Worm (Caenorhabditis elegans): ENCODE results near the gene chat-1.

chat-1 gene

DNA sequence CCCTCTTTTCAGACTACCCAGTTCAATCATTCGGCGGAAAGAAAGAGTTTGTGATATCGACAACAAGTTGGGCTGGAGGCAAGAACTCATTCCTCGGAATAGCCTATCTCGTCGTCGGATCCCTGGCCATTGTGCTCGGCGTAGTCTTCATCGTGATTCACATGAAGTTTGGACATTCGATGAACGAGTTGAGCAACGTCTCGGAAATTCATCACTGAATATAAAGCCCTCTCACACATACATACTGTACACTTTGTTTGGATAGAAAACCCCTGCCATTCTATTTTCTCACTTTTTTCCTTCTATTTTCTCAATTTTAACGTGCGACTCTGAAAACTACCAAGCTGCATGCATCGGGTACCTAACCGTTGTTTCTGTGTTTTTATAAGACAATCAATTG is 2.3 kb downstream of the chat-1 start, which contains the start of gene R08C7.12:
Gene R08C7.12 (plus strand): TSS at position 301 of the 400 bp plus-strand sequence.
- TF ChIP-seq dao-5 (tag; optimal IDR thresholded peaks at IDR 0.05) (no peak), W03F9.2 (tag; optimal IDR thresholded peaks at IDR 0.05) (no peak), him-1 (tag; optimal IDR thresholded peaks at IDR 0.05) (no peak)

DNA sequence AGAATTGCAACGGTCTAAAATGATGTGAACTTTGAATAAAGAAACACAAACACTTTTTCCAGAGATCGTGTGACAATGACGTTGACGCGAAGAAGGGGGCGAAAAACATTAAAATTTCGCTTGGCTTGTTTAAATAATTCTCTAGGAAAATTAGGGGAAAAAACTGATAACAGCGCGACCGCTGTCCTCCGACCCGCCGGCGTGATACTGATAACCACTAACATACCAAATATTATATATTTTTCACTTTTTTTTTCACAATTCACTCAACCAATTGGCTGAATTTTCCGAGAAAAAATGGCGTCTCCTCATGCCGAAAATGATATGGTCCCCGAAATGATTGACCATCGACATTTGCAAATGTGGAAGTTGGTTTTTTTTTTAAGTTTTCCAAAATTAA is 2.7 kb downstream of the chat-1 start:
- TF ChIP-seq dao-5 (tag; optimal IDR thresholded peaks at IDR 0.05) (no peak), W03F9.2 (tag; optimal IDR thresholded peaks at IDR 0.05) (no peak), him-1 (tag; optimal IDR thresholded peaks at IDR 0.05) (no peak)

DNA sequence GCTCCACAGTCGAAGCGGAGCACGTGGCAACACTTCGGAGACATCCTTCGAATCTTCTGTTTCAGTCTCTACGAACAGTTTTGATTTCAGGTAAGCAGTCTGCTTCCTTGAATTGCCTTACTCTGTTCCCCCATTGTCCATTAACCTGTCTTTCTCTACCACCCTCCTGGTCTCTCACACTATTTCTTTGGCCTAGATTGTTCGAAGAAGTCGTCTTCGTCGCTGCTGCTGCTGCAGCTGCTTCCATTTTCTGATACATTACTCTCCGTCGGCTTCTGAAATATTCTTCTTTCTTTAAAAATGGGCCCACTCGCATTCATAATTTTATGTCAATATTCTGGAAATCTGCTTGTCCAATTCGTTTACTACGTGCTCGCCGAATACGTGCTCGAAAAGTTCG is 4.4 kb downstream of the chat-1 start, which contains the start of gene R08C7.1:
Gene R08C7.1 (plus strand): TSS at position 301 of the 400 bp plus-strand sequence.
- TF ChIP-seq W03F9.2 (tag; optimal IDR thresholded peaks at IDR 0.05): no peak
- TF ChIP-seq dao-5 (tag; optimal IDR thresholded peaks at IDR 0.05): no peak
- TF ChIP-seq him-1 (tag; optimal IDR thresholded peaks at IDR 0.05): no peak

DNA sequence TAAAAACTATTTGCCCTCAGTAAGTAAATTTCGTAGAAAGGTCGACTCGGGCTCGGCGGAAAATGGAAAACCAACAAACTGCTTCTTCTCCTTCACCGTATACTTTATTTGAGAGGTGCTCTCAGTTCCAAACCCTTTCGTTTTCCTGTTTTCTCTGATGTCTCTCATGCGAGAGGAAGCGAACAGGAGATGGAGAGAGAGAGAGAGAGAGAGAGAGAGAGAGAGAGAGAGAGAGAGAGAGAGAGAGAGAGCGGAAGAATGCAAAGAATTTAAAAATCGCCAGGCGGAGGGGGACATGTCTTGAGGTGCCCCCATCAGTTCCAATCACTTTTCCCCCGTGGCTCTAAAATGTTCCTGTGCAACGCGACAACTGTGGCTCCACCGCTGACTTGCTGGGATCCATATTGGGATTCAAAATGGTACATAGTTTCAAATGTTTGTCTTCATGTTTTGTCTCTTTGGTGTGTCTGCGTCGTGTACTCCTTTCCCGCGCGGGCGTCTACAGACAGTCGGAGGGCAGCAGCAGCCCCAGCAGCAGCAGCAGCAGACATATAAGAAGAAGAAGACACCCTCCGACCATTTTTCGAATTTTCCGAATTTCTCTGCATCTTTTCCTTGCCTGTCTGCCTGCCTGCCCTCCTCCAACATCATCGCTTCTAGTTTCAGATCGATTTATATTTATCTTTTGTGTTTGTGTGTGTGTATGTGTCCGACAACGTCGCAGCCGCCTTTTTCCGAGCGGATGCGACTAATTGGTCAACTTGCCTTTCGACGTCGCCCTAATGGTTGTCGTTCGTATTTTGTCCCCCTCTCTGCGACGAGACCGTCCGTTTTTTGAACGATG is 7.4 kb downstream of the chat-1 start, which contains the start of gene R08C7.11:
Gene R08C7.11 (minus strand): TSS at position 608 of the 844 bp plus-strand sequence.
- TF ChIP-seq him-1 (tag; optimal IDR thresholded peaks at IDR 0.05) (no peak), W03F9.2 (tag; optimal IDR thresholded peaks at IDR 0.05) (no peak), dao-5 (tag; optimal IDR thresholded peaks at IDR 0.05) (no peak)

DNA sequence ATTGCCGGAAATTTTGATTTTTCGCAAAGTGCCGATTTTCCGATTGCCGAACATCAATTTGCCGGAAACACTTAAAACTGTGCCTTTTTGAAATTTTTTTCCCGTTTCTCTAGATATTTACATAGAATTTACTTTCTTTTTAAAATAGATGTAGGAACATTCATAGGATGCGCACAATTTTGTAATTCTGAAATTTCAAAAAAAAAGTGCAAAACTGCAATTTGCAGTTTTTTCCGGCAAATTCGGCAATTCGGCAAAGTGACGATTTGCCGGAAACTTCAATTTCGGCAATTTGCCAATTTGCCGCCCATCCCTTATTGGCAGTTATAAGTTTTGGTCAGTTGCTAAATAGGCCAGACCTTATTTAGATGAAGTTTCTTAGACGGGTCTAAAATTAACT is 9.5 kb downstream of the chat-1 start:
- no peak for TF ChIP-seq him-1 (tag; optimal IDR thresholded peaks at IDR 0.05)
- no peak for TF ChIP-seq W03F9.2 (tag; optimal IDR thresholded peaks at IDR 0.05)
- TF ChIP-seq dao-5 (tag; optimal IDR thresholded peaks at IDR 0.05): no peak

DNA sequence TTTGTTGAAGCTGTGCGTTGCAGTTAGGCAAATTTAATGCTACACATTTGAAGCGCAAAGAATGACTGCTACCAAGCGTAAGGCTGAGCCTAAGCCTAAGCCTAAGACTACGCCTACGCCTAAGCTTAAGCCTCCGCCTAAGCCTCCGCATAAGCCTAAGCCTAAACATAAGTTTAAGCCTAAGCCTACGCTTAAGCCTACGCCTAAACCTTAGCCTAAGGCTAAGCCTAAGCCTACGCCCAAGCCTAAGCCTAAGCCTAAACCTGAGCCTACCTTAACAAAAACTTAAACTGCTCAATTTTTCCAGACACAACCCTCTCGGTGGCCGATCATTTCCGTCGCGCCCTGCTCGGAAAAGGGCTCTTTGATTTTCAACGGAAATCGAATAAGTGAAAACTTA is 12.2 kb downstream of the chat-1 start:
- no peak for TF ChIP-seq dao-5 (tag; optimal IDR thresholded peaks at IDR 0.05)
- TF ChIP-seq him-1 (tag; optimal IDR thresholded peaks at IDR 0.05): no peak
- TF ChIP-seq W03F9.2 (tag; optimal IDR thresholded peaks at IDR 0.05): no peak

DNA sequence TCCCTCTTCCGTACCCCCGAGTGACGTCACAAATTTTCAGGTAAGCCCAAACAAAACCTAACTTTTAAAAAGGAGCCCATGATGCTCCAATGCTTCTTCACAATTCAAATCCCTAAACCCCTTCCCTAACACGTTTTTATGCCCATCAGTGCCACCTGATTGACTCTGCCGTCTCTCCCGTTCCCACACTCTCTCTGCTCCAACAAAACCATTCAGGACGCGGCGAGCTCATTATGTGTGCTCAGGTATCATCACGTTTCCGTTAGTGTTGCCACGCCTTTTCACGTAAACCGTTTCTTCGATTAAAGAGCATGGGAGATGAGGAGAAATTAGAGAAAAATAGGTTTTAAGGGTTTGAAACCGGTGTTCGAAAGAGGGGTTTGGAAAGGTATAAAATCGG is 16.0 kb downstream of the chat-1 start, which contains the start of gene M01H9.2:
Gene M01H9.2 (minus strand): TSS at position 101 of the 400 bp plus-strand sequence.
- TF ChIP-seq him-1 (tag; optimal IDR thresholded peaks at IDR 0.05): no peak

DNA sequence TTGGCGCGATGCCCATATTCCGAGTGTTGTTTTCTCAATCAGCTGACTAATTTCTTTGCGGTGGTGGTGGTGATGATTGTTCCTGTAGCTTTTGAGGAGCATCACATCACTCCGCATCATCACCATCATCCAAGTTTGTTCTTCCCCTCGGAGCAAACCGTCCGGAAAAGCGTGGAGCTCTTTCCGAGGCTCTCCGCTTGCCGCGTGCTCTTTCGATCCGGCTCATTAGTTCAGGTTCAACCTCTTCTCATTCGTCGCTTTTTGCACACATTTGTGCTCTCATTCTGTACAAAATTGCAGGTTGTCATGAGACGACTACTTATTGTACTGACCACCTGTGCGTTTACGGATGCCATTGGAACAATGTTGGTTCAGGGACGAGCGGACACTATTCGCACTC is 18.1 kb downstream of the chat-1 start, which contains the start of gene M01H9.5:
Gene M01H9.5 (plus strand): TSS at position 301 of the 400 bp plus-strand sequence.
- no peak for TF ChIP-seq dao-5 (tag; optimal IDR thresholded peaks at IDR 0.05)
- TF ChIP-seq W03F9.2 (tag; optimal IDR thresholded peaks at IDR 0.05): no peak
- no peak for TF ChIP-seq him-1 (tag; optimal IDR thresholded peaks at IDR 0.05)

DNA sequence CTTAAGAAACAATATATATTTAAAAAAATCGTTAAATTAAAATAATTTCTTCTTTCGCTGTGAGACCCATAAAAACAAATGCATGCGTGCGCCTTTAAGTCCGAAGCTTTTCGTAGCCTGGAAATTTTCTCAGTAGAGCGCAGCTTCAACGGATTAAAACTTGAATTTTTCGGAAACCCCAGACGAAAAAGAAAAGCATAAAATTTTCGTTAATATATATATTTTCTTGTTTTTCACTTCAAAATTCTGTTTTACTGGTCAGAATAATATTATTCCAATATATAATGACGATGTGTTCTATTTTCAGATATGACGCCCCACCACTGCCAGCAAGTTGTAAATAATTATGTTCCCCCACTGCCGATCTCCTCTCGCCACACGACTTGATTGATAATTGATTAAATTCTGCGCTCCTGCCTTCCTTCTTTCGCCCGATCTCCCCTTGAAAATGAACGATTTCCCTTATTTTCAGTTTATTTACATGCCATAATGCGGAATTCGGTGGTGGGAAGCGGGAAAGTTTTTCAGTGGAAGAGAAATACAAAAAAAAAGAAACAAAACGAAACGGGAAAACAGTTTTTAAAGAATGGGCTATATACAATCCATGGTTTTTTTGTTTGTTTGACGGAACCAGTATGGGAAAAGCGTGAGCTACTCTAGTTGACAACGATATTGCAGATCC is 21.1 kb downstream of the chat-1 start:
- peak; percentile 17 for TF ChIP-seq W03F9.2 (tag; optimal IDR thresholded peaks at IDR 0.05)
- peak; percentile 18 for TF ChIP-seq him-1 (tag; optimal IDR thresholded peaks at IDR 0.05)
- TF ChIP-seq dao-5 (tag; optimal IDR thresholded peaks at IDR 0.05): no peak

DNA sequence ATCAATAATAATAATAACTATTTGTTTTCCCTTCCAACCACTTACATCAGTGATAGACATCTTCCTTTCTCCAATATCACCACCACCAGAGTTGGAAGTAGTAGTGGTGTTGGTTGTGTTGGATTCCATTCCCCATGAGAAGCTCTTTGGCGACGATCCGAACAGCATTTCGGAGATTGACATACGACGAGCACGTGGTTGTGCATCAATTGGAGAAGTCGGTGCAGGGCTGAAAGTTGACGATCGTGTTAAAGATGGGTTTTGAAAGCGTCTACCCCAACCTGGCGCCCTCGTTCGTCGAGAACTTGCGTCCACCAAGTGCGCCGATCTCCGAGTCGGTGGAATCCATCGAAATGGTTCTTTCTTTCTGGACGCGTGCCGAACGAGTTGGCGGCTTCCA is 21.9 kb downstream of the chat-1 start:
- TF ChIP-seq him-1 (tag; optimal IDR thresholded peaks at IDR 0.05) (no peak), dao-5 (tag; optimal IDR thresholded peaks at IDR 0.05) (no peak), W03F9.2 (tag; optimal IDR thresholded peaks at IDR 0.05) (no peak)

DNA sequence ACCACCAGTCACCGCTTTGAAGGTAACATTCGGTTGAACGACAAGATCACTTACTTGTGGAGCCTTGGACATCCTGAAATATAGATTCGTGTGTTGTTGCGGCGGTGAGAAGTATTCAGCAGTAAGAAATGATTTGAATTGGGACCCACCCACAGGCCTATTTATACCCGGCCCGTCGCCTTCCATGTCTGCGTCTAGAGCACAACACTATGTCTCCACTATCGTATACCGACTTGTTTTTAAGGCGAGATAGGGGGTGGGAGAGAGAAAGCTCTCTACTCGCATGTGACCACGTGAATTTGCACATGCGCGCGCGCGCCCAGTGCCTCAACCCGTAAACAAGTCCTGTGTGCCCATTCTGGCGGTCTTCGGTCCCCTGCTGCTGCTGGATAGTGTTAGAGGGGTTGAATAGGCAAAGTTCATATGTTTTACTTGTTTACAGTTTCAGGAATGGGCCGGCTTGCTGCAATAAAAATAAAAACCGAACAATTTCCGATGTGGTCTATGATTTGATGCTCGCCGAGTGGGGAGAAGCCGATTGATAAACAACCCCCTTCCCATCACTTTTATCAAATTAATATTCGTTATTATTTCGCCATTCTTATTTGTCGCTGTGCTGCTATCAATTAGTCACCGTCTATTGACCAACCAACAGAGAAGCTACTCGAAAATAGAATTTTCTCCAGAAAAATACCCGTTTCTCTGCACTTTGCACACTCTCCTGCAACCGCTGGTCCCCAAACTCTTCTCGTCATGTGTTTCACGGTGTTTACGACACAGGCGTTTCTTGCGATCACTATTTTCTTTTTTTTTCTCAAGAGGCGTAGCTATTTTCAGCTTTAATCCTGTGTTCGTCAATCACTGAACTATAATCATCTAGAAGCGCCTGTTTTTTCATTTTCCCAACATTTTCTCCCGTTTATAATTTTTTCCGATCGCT is 22.9 kb downstream of the chat-1 start:
- TF ChIP-seq him-1 (tag; optimal IDR thresholded peaks at IDR 0.05) (peak; percentile 3), dao-5 (tag; optimal IDR thresholded peaks at IDR 0.05) (peak; percentile 25), W03F9.2 (tag; optimal IDR thresholded peaks at IDR 0.05) (peak; percentile 27)

DNA sequence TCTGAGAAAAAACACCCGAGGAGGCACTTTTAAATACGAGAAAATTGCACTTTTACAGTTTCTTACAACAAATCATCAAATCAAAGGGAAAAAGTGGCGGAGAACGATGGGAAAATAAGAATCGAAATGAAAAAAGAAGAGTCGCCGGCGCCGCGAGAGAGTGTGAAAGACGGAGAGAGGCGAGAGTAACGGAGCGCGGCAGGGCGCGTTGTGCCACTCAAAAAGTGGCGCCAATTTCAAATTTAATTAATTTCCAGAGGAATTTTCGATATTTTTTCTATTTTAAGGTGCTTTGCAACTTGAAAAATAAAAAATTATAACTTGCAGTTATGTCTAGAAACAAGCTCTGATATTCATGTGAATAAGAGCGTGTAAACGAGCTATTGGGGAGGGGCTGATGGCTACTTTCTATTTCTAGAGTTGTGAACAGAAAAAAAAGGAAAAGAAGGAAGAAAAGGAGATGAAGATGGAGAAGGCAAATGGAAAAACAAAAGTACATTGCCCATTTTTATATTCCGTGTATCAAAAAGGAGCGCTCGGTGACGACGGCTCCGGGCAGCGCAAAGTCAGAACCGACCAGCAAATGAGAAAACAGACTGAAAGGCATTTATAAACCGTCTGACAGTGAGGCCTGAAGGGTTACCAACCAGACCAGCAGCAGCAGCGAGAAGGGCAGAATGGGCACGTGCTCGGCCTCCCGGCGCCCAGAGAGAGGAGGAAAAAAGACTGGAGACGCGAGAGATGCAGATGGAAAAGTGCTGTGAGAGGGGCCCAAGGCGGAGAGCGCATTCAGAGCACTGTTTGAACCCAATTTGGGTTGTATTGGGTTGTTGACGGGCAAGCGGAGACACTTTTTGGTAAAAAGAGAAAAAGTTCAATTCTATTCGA is 24.0 kb downstream of the chat-1 start:
- TF ChIP-seq W03F9.2 (tag; optimal IDR thresholded peaks at IDR 0.05) (peak; percentile 4), dao-5 (tag; optimal IDR thresholded peaks at IDR 0.05) (no peak), him-1 (tag; optimal IDR thresholded peaks at IDR 0.05) (no peak)
